Worm (Caenorhabditis elegans): Measurements from ENCODE around the gene znf-782.

ce11 chrIV:1064289-1064848 is 3.0 kb downstream of the znf-782 start:
- TF ChIP-seq ama-1 (optimal IDR thresholded peaks at IDR 0.05) = no peak
- TF ChIP-seq F13C5.2 (tag; optimal IDR thresholded peaks at IDR 0.05) = no peak
- TF ChIP-seq hnd-1 (tag; optimal IDR thresholded peaks at IDR 0.05) = no peak
- no peak for TF ChIP-seq B0310.2 (tag; optimal IDR thresholded peaks at IDR 0.05)
- TF ChIP-seq aly-1 (tag; optimal IDR thresholded peaks at IDR 0.05) = no peak
- no peak for TF ChIP-seq ceh-36 (tag; optimal IDR thresholded peaks at IDR 0.05)
- TF ChIP-seq ceh-13 (GFP tag; optimal IDR thresholded peaks at IDR 0.05) = no peak
- no peak for TF ChIP-seq hmg-4 (GFP tag; optimal IDR thresholded peaks at IDR 0.05)
- TF ChIP-seq tbx-37 (GFP tag; conservative IDR thresholded peaks at IDR 0.05) = no peak
- no peak for TF ChIP-seq pes-1 (GFP tag; IDR thresholded peaks at IDR 0.05)
- no peak for TF ChIP-seq sea-1 (GFP tag; conservative IDR thresholded peaks at IDR 0.05)
- TF ChIP-seq tbx-11 (GFP tag; IDR thresholded peaks at IDR 0.05) = no peak
- no peak for TF ChIP-seq hmbx-1 (tag; optimal IDR thresholded peaks at IDR 0.05)
- TF ChIP-seq ets-7 (tag; optimal IDR thresholded peaks at IDR 0.05) = no peak
